Worm (Caenorhabditis elegans) whole organism, L1 larva: ENCODE results near the gene srlf-16.

ENCODE experiments used
- C04F5.9 ChIP-seq: sonication (generic microtip); optimal IDR thresholded peaks from 2 replicates; lab custom pipeline; 2016; ENCODE audit warnings: missing genetic modification characterization, missing compliant biosample characterization
- C34B4.2 ChIP-seq: sonication (generic microtip); optimal IDR thresholded peaks from 2 replicates; lab custom pipeline; 2017; ENCODE audit warnings: mild to moderate bottlenecking, missing genetic modification characterization, missing compliant biosample characterization
- Y116A8C.19 ChIP-seq: sonication (generic microtip); optimal IDR thresholded peaks from 2 replicates; lab custom pipeline; 2016; ENCODE audit warnings: missing compliant biosample characterization, missing genetic modification characterization, borderline replicate concordance
- aly-2 ChIP-seq: fragments of 150-350 bp; optimal IDR thresholded peaks from 2 replicates; lab custom pipeline; 2014; ENCODE audit warnings: missing biosample characterization, missing genetic modification characterization
- ama-1 ChIP-seq: fragments of 150-350 bp; optimal IDR thresholded peaks from 2 replicates; lab custom pipeline; 2014
- ceh-82 ChIP-seq, 3 experiments: fragments of 150-350 bp in 1 of 3; sonication (generic microtip) in 2 of 3; optimal IDR thresholded peaks; 2 replicates each; lab custom pipeline; 2014 to 2017; ENCODE audit warnings: missing biosample characterization in 3 of 3, missing genetic modification characterization in 3 of 3
- ceh-88 ChIP-seq: fragments of 200-800 bp; sonication (Bioruptor generic); IDR thresholded peaks from 2 replicates; pipeline ENCODE4 v1.3.6; 2022; ENCODE audit warnings: missing genetic modification characterization, missing compliant biosample characterization
- ceh-90 ChIP-seq: sonication (generic microtip); optimal IDR thresholded peaks from 2 replicates; lab custom pipeline; 2016; ENCODE audit warnings: missing genetic modification characterization, missing compliant biosample characterization
- efl-1 ChIP-seq, 4 experiments: fragments of 150-350 bp; optimal IDR thresholded peaks in 3 of 4; peaks in 1 of 4; 1 replicate in 1 of 4; 2 replicates in 3 of 4; lab custom pipeline; 2014; ENCODE audit warnings: missing biosample characterization in 2 of 4, missing genetic modification characterization in 2 of 4, missing genetic modification reagents in 2 of 4
- efl-3 ChIP-seq: fragments of 200-800 bp; sonication (Bioruptor generic); optimal IDR thresholded peaks from 2 replicates; lab custom pipeline; 2018; ENCODE audit warnings: mild to moderate bottlenecking, missing genetic modification characterization, missing compliant biosample characterization
- elt-2 ChIP-seq: sonication (generic microtip); optimal IDR thresholded peaks from 2 replicates; lab custom pipeline; 2016; ENCODE audit warnings: missing genetic modification characterization, mild to moderate bottlenecking, inconsistent platforms, missing compliant biosample characterization, missing genetic modification reagents
- elt-3 ChIP-seq, 6 experiments: fragments of 150-350 bp in 1 of 6; sonication (generic microtip); optimal IDR thresholded peaks; 2 replicates each; lab custom pipeline; 2017 to 2018; ENCODE audit warnings: missing biosample characterization in 6 of 6, missing genetic modification characterization in 6 of 6, inconsistent platforms in 1 of 6
- fkh-8 ChIP-seq: sonication (generic microtip); optimal IDR thresholded peaks from 2 replicates; lab custom pipeline; 2016; ENCODE audit warnings: mild to moderate bottlenecking, missing genetic modification characterization, missing compliant biosample characterization
- hlh-17 ChIP-seq: fragments of 200-800 bp; sonication (Bioruptor generic); optimal IDR thresholded peaks from 2 replicates; lab custom pipeline; 2018; ENCODE audit warnings: missing genetic modification characterization, mild to moderate bottlenecking, missing compliant biosample characterization, moderate library complexity, borderline replicate concordance
- hlh-4 ChIP-seq: sonication (generic microtip); optimal IDR thresholded peaks from 2 replicates; lab custom pipeline; 2016; ENCODE audit warnings: mild to moderate bottlenecking, missing genetic modification characterization, missing compliant biosample characterization
- hpl-2 ChIP-seq: fragments of 150-350 bp; optimal IDR thresholded peaks from 2 replicates; lab custom pipeline; 2014; ENCODE audit warnings: missing biosample characterization, missing genetic modification reagents, missing genetic modification characterization
- irx-1 ChIP-seq: sonication (generic microtip); optimal IDR thresholded peaks from 2 replicates; lab custom pipeline; 2016; ENCODE audit warnings: missing genetic modification characterization, missing compliant biosample characterization
- jun-1 ChIP-seq: fragments of 150-350 bp; optimal IDR thresholded peaks from 2 replicates; lab custom pipeline; 2014; ENCODE audit warnings: missing biosample characterization, missing genetic modification reagents, missing genetic modification characterization
- lin-15B ChIP-seq: fragments of 150-350 bp; sonication (generic microtip); optimal IDR thresholded peaks from 3 replicates; lab custom pipeline; 2014; ENCODE audit warnings: missing biosample characterization, missing genetic modification characterization
- lin-35 ChIP-seq, 2 experiments: fragments of 150-350 bp; optimal IDR thresholded peaks; 2 replicates each; lab custom pipeline; 2014; ENCODE audit warnings: missing biosample characterization in 2 of 2, missing genetic modification characterization in 2 of 2, missing genetic modification reagents in 2 of 2
- lin-39 ChIP-seq: fragments of 150-350 bp; optimal IDR thresholded peaks from 2 replicates; lab custom pipeline; 2014; ENCODE audit warnings: missing biosample characterization, missing genetic modification reagents, missing genetic modification characterization
- lsy-2 ChIP-seq, 2 experiments: fragments of 150-350 bp; optimal IDR thresholded peaks; 2 replicates each; lab custom pipeline; 2014; ENCODE audit warnings: missing biosample characterization in 2 of 2, missing genetic modification characterization in 2 of 2
- mep-1 ChIP-seq: fragments of 150-350 bp; optimal IDR thresholded peaks from 2 replicates; lab custom pipeline; 2014; ENCODE audit warnings: missing biosample characterization, missing genetic modification characterization
- nhr-12 ChIP-seq: sonication (generic microtip); optimal IDR thresholded peaks from 2 replicates; lab custom pipeline; 2017; ENCODE audit warnings: missing biosample characterization, missing genetic modification characterization
- nhr-237 ChIP-seq: fragments of 150-350 bp; optimal IDR thresholded peaks from 2 replicates; lab custom pipeline; 2014; ENCODE audit warnings: missing biosample characterization, missing genetic modification characterization
- nhr-28 ChIP-seq: fragments of 150-350 bp; optimal IDR thresholded peaks from 2 replicates; lab custom pipeline; 2014; ENCODE audit warnings: missing biosample characterization, missing genetic modification characterization
- nhr-76 ChIP-seq: sonication (generic microtip); optimal IDR thresholded peaks from 2 replicates; lab custom pipeline; 2017; ENCODE audit warnings: missing biosample characterization, missing genetic modification characterization
- nhr-77 ChIP-seq: fragments of 150-350 bp; optimal IDR thresholded peaks from 2 replicates; lab custom pipeline; 2014; ENCODE audit warnings: missing biosample characterization, missing genetic modification characterization
- nhr-85 ChIP-seq: sonication (generic microtip); peaks from one replicate; lab custom pipeline; 2016; ENCODE audit warnings: missing genetic modification characterization, inconsistent platforms, missing compliant biosample characterization
- nhr-90 ChIP-seq: sonication (generic microtip); optimal IDR thresholded peaks from 2 replicates; lab custom pipeline; 2016; ENCODE audit warnings: mild to moderate bottlenecking, missing genetic modification characterization, missing compliant biosample characterization; ENCODE audit not compliant: poor library complexity
- pax-3 ChIP-seq: fragments of 200-800 bp; sonication (Bioruptor generic); optimal IDR thresholded peaks from 2 replicates; lab custom pipeline; 2018; ENCODE audit warnings: mild to moderate bottlenecking, missing genetic modification characterization, moderate library complexity, missing compliant biosample characterization
- pqm-1 ChIP-seq: sonication (generic microtip); optimal IDR thresholded peaks from 3 replicates; lab custom pipeline; 2017; ENCODE audit warnings: missing biosample characterization, missing genetic modification characterization
- rnt-1 ChIP-seq: sonication (generic microtip); optimal IDR thresholded peaks from 2 replicates; lab custom pipeline; 2016; ENCODE audit warnings: mild to moderate bottlenecking, missing genetic modification characterization, moderate library complexity, missing compliant biosample characterization
- snpc-4 ChIP-seq: fragments of 150-350 bp; optimal IDR thresholded peaks from 2 replicates; lab custom pipeline; 2014; ENCODE audit warnings: missing biosample characterization, missing genetic modification characterization
- snu-23 ChIP-seq: sonication (generic microtip); optimal IDR thresholded peaks from 2 replicates; lab custom pipeline; 2016; ENCODE audit warnings: missing genetic modification characterization, missing compliant biosample characterization
- sptf-1 ChIP-seq: fragments of 150-350 bp; optimal IDR thresholded peaks from 2 replicates; lab custom pipeline; 2014; ENCODE audit warnings: missing biosample characterization, missing genetic modification characterization
- sup-37 ChIP-seq: fragments of 200-800 bp; sonication (Bioruptor generic); optimal IDR thresholded peaks from 2 replicates; lab custom pipeline; 2018; ENCODE audit warnings: mild to moderate bottlenecking, missing genetic modification characterization, missing compliant biosample characterization
- tlp-1 ChIP-seq: fragments of 150-350 bp; optimal IDR thresholded peaks from 2 replicates; lab custom pipeline; 2014; ENCODE audit warnings: missing biosample characterization, missing genetic modification characterization
- unc-130 ChIP-seq: fragments of 150-350 bp; optimal IDR thresholded peaks from 2 replicates; lab custom pipeline; 2017; ENCODE audit warnings: missing biosample characterization, missing genetic modification characterization, inconsistent platforms
- unc-30 ChIP-seq: sonication (generic microtip); optimal IDR thresholded peaks from 2 replicates; lab custom pipeline; 2017; ENCODE audit warnings: missing biosample characterization, missing genetic modification characterization
- unc-86 ChIP-seq: sonication (generic microtip); optimal IDR thresholded peaks from 2 replicates; lab custom pipeline; 2016; ENCODE audit warnings: missing genetic modification characterization, missing compliant biosample characterization
- xbp-1 ChIP-seq: sonication (generic microtip); optimal IDR thresholded peaks from 2 replicates; lab custom pipeline; 2016; ENCODE audit warnings: missing genetic modification characterization, missing compliant biosample characterization
- zag-1 ChIP-seq: fragments of 150-350 bp; optimal IDR thresholded peaks from 2 replicates; lab custom pipeline; 2014; ENCODE audit warnings: missing biosample characterization, missing genetic modification characterization
- zip-4 ChIP-seq: fragments of 200-800 bp; sonication (Bioruptor generic); optimal IDR thresholded peaks from 2 replicates; lab custom pipeline; 2018; ENCODE audit warnings: mild to moderate bottlenecking, missing genetic modification characterization, moderate library complexity, missing compliant biosample characterization
- ztf-11 ChIP-seq, 2 experiments: sonication (generic microtip); optimal IDR thresholded peaks; 2 replicates each; lab custom pipeline; 2016 to 2017; ENCODE audit warnings: missing genetic modification characterization in 2 of 2, missing biosample characterization in 1 of 2, missing compliant biosample characterization in 1 of 2
- ztf-4 ChIP-seq: fragments of 150-350 bp; optimal IDR thresholded peaks from 2 replicates; lab custom pipeline; 2014; ENCODE audit warnings: missing biosample characterization, missing genetic modification characterization

Gene srlf-16

DNA sequence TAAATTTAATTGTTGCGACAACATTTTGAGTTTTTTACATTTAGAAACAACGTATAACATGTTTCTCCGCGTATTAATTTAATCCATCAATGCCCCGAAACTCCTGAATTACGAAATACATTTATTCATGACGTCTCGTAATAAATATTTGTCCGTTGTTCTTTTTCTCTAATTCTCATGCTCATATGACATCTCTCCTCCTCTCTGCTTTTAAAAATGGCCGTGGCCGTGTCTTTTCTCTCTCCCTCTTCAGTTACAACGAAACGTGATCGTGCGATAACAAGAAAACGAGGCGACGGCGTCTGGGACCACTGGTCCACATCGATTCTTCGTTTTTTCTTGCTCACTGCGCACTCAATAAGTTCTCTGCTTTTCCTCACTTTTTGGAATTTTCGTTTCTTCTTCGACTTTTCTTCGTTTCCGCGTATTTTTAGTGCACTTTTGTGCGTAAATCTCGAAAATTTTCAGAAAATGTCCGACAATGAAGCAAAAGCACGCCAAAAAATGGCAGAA, 25.6 kb downstream of the srlf-16 start, which contains the start of gene snap-1 (continued):
- TF ChIP-seq sup-37 (GFP tag; lab: Kevin White, UChicago), result no peak
- TF ChIP-seq nhr-237 (tag; lab: Kevin White, UChicago), result no peak
- no peak for TF ChIP-seq pqm-1 (tag; lab: Kevin White, UChicago)
- TF ChIP-seq nhr-85 (tag; lab: Kevin White, UChicago), result no peak
- no peak for TF ChIP-seq zag-1 (tag; lab: Kevin White, UChicago)
- TF ChIP-seq snu-23 (GFP tag; lab: Kevin White, UChicago), result peak; percentile 56
- TF ChIP-seq jun-1 (tag; lab: Kevin White, UChicago), result peak; percentile 28
- peak; percentile 85 for TF ChIP-seq fkh-8 (tag; lab: Kevin White, UChicago)
- TF ChIP-seq sptf-1 (tag; lab: Kevin White, UChicago), result no peak
- TF ChIP-seq ztf-4 (tag; lab: Kevin White, UChicago), result no peak
- peak; percentile 27 for TF ChIP-seq snpc-4
- no peak for TF ChIP-seq ama-1 (lab: Kevin White, UChicago)
- no peak for TF ChIP-seq ztf-11 (tag; optimal IDR thresholded peaks at IDR 0.05; lab: Kevin White, UChicago)
- TF ChIP-seq hlh-17 (GFP tag; lab: Kevin White, UChicago), result no peak
- no peak for TF ChIP-seq nhr-90 (tag; lab: Kevin White, UChicago)
- TF ChIP-seq irx-1 (tag; lab: Kevin White, UChicago), result no peak
- TF ChIP-seq unc-30 (tag; lab: Kevin White, UChicago), result no peak
- no peak for TF ChIP-seq hlh-4 (tag; lab: Kevin White, UChicago)
- TF ChIP-seq hpl-2 (GFP tag; lab: Kevin White, UChicago), result no peak
- TF ChIP-seq nhr-76, result no peak
- no peak for TF ChIP-seq nhr-28 (tag; lab: Kevin White, UChicago)
- no peak for TF ChIP-seq ceh-90 (tag; lab: Kevin White, UChicago)
- TF ChIP-seq efl-3 (GFP tag; lab: Kevin White, UChicago), result no peak
- peak; percentile 0 to 91 (median 51) for TF ChIP-seq ceh-82 (tag; optimal IDR thresholded peaks at IDR 0.05; lab: Kevin White, UChicago)
- no peak for TF ChIP-seq nhr-12 (tag; lab: Kevin White, UChicago)
- TF ChIP-seq ceh-88, result no peak
- peak; percentile 34 for TF ChIP-seq rnt-1 (tag; lab: Kevin White, UChicago)
- TF ChIP-seq tlp-1 (tag; lab: Kevin White, UChicago), result no peak
- no peak for TF ChIP-seq Y116A8C.19
- peak; percentile 75 for TF ChIP-seq zip-4 (GFP tag; lab: Kevin White, UChicago)
- peak; percentile 74 for TF ChIP-seq xbp-1 (tag; lab: Kevin White, UChicago)
- TF ChIP-seq lin-39 (tag; lab: Kevin White, UChicago), result no peak
- peak; percentile 52 for TF ChIP-seq lin-15B (tag; lab: Kevin White, UChicago)
- no peak for TF ChIP-seq unc-130 (tag; lab: Kevin White, UChicago)
- no peak for TF ChIP-seq elt-2 (tag; lab: Kevin White, UChicago)

DNA sequence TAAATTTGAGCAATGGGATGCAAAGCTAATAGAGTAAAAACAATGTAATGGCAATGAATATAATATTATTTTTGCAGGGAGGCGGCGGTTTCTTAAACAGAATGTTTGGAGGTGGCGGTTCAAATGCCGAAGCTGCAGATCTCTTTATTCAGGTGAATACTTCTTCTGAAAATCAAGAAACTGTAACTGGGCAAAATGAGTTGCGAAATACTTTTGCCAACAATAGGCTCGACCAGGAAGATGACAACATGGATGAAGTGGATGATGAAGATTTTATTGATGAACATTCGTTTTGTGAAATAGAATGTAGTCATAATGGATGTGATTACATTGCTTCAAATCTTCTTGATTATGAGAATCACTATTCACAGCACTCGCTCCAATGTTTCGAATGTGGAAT, 26.2 kb downstream of the srlf-16 start:
- TF ChIP-seq lin-35 (GFP tag; optimal IDR thresholded peaks at IDR 0.05; lab: Kevin White, UChicago) (no peak), jun-1 (tag; lab: Kevin White, UChicago) (no peak), elt-3 (tag; optimal IDR thresholded peaks at IDR 0.05; lab: Kevin White, UChicago) (no peak), nhr-237 (tag; lab: Kevin White, UChicago) (no peak), snu-23 (GFP tag; lab: Kevin White, UChicago) (no peak), lsy-2 (tag; optimal IDR thresholded peaks at IDR 0.05; lab: Kevin White, UChicago) (no peak), lin-39 (tag; lab: Kevin White, UChicago) (no peak), C34B4.2 (tag; lab: Kevin White, UChicago) (no peak), ztf-11 (tag; optimal IDR thresholded peaks at IDR 0.05; lab: Kevin White, UChicago) (no peak), mep-1 (tag; lab: Kevin White, UChicago) (no peak), unc-86 (tag; lab: Kevin White, UChicago) (no peak), nhr-77 (tag; lab: Kevin White, UChicago) (no peak), aly-2 (tag; lab: Kevin White, UChicago) (no peak), pax-3 (tag; lab: Kevin White, UChicago) (no peak), C04F5.9 (tag; lab: Kevin White, UChicago) (no peak), efl-1 (optimal IDR thresholded peaks at IDR 0.05; lab: Kevin White, UChicago) (no peak), efl-1 (GFP tag; optimal IDR thresholded peaks at IDR 0.05 in 1 of 2; lab: Kevin White, UChicago) (no peak)
